Worm (Caenorhabditis elegans) whole organism, L3 larva: ENCODE data around the gene M03F4.6.

Experiments
- egl-27 ChIP-seq: sonication (generic microtip); optimal IDR thresholded peaks from 4 replicates; lab custom pipeline; 2017; ENCODE audit warnings: missing biosample characterization, missing genetic modification reagents, missing genetic modification characterization
- nhr-11 ChIP-seq: fragments of 150-350 bp; optimal IDR thresholded peaks from 2 replicates; lab custom pipeline; 2014; ENCODE audit warnings: missing biosample characterization, missing genetic modification characterization
- nhr-76 ChIP-seq: fragments of 150-350 bp; sonication (generic microtip); optimal IDR thresholded peaks from 5 replicates; lab custom pipeline; 2014; ENCODE audit warnings: missing biosample characterization, missing genetic modification characterization
- ztf-11 ChIP-seq: fragments of 150-350 bp; optimal IDR thresholded peaks from 2 replicates; lab custom pipeline; 2014; ENCODE audit warnings: missing biosample characterization, missing genetic modification characterization

ce11 chrX:4959440-4959839 is 9.7 kb downstream of the M03F4.6 start:
- TF ChIP-seq ztf-11 (tag; lab: Kevin White, UChicago) (no peak), egl-27 (no peak), nhr-11 (tag; lab: Kevin White, UChicago) (no peak), nhr-76 (tag; lab: Kevin White, UChicago) (no peak)
